Fruit fly (Drosophila melanogaster) whole organism, adult: ENCODE results near the gene REPTOR-BP.

Experiments used
- CG11617 ChIP-seq: fragments of 200-800 bp; sonication (Bioruptor generic); optimal IDR thresholded peaks from 2 replicates; lab custom pipeline; 2017; ENCODE audit warnings: mild to moderate bottlenecking, missing biosample characterization, missing genetic modification reagents, missing genetic modification characterization
- CG12768 ChIP-seq: fragments of 200-800 bp; sonication (Bioruptor generic); optimal IDR thresholded peaks from 2 replicates; lab custom pipeline; 2017; ENCODE audit warnings: missing biosample characterization, missing genetic modification characterization, mild to moderate bottlenecking, moderate library complexity, missing genetic modification reagents
- CG14711 ChIP-seq: fragments of 200-800 bp; sonication (Bioruptor generic); optimal IDR thresholded peaks from 2 replicates; lab custom pipeline; 2018; ENCODE audit warnings: missing biosample characterization, mild to moderate bottlenecking, missing genetic modification characterization, moderate library complexity
- CG1620 ChIP-seq: fragments of 200-800 bp; sonication (Bioruptor generic); optimal IDR thresholded peaks from 2 replicates; lab custom pipeline; 2016; ENCODE audit warnings: missing biosample characterization, missing genetic modification characterization
- CG33017 ChIP-seq: fragments of 200-800 bp; sonication (Bioruptor generic); optimal IDR thresholded peaks from 2 replicates; lab custom pipeline; 2018; ENCODE audit warnings: missing biosample characterization, mild to moderate bottlenecking, missing genetic modification characterization, moderate library complexity
- CG5204 ChIP-seq: fragments of 200-800 bp; sonication (Bioruptor generic); optimal IDR thresholded peaks from 2 replicates; lab custom pipeline; 2016; ENCODE audit warnings: missing biosample characterization, missing genetic modification characterization
- CG7045 ChIP-seq: fragments of 200-800 bp; sonication (Bioruptor generic); optimal IDR thresholded peaks from 2 replicates; lab custom pipeline; 2017; ENCODE audit warnings: missing biosample characterization, mild to moderate bottlenecking, missing genetic modification characterization
- CG7101 ChIP-seq: fragments of 200-800 bp; sonication (Bioruptor generic); optimal IDR thresholded peaks from 2 replicates; lab custom pipeline; 2018; ENCODE audit warnings: missing biosample characterization, mild to moderate bottlenecking, missing genetic modification characterization, moderate library complexity
- Clk ChIP-seq: fragments of 200-800 bp; sonication (Bioruptor generic); optimal IDR thresholded peaks from 2 replicates; lab custom pipeline; 2017; ENCODE audit warnings: missing biosample characterization, missing genetic modification characterization
- Crg-1 ChIP-seq: fragments of 200-800 bp; sonication (Bioruptor generic); optimal IDR thresholded peaks from 2 replicates; lab custom pipeline; 2016; ENCODE audit warnings: missing biosample characterization, missing genetic modification characterization
- Hr96 ChIP-seq: fragments of 200-800 bp; sonication (Bioruptor generic); optimal IDR thresholded peaks from 2 replicates; lab custom pipeline; 2016; ENCODE audit warnings: missing biosample characterization, missing genetic modification characterization
- Mnt ChIP-seq: fragments of 200-800 bp; sonication (Bioruptor generic); optimal IDR thresholded peaks from 2 replicates; lab custom pipeline; 2016; ENCODE audit warnings: missing biosample characterization, mild to moderate bottlenecking, missing genetic modification characterization
- bab1 ChIP-seq: fragments of 200-800 bp; sonication (Bioruptor generic); optimal IDR thresholded peaks from 3 replicates; lab custom pipeline; 2019; ENCODE audit warnings: missing biosample characterization, mild to moderate bottlenecking, missing genetic modification characterization, moderate library complexity
- cic ChIP-seq: fragments of 200-800 bp; sonication (Bioruptor generic); optimal IDR thresholded peaks from 2 replicates; lab custom pipeline; 2017; ENCODE audit warnings: missing biosample characterization, mild to moderate bottlenecking, missing genetic modification characterization, moderate library complexity
- cnc ChIP-seq, 2 experiments: fragments of >200 bp; optimal IDR thresholded peaks; 2 replicates each; lab custom pipeline; 2017
- kay ChIP-seq: fragments of 200-800 bp; sonication (Bioruptor generic); peaks from one replicate; lab custom pipeline; 2016; ENCODE audit warnings: missing biosample characterization, missing genetic modification characterization, borderline replicate concordance
- ovo ChIP-seq: fragments of 200-800 bp; sonication (Bioruptor generic); optimal IDR thresholded peaks from 2 replicates; lab custom pipeline; 2016; ENCODE audit warnings: missing biosample characterization, missing genetic modification characterization
- pad ChIP-seq: fragments of 200-800 bp; sonication (Bioruptor generic); optimal IDR thresholded peaks from 3 replicates; lab custom pipeline; 2017; ENCODE audit warnings: missing biosample characterization, missing genetic modification characterization, mild to moderate bottlenecking, moderate library complexity, missing genetic modification reagents
- tj ChIP-seq: fragments of 200-800 bp; sonication (Bioruptor generic); optimal IDR thresholded peaks from 3 replicates; lab custom pipeline; 2017; ENCODE audit warnings: missing biosample characterization, mild to moderate bottlenecking, missing genetic modification characterization, moderate library complexity
- toe ChIP-seq: fragments of 200-800 bp; sonication (Bioruptor generic); optimal IDR thresholded peaks from 2 replicates; lab custom pipeline; 2016; ENCODE audit warnings: missing biosample characterization, missing genetic modification characterization

The REPTOR-BP gene

dm6 chr2L:10303786-10304185, 39.9 kb downstream of the REPTOR-BP start, which contains the start of gene nmd:
nmd (minus strand) TSS chr2L:10303947.
- TF ChIP-seq Clk (no peak), Hr96 (no peak), CG7045 (GFP tag; lab: Kevin White, UChicago) (no peak), ovo (GFP tag; lab: Kevin White, UChicago) (no peak), kay (peak; percentile 67), pad (no peak), Crg-1 (GFP tag; lab: Kevin White, UChicago) (no peak), CG7101 (tag; lab: Kevin White, UChicago) (no peak), CG11617 (no peak), Mnt (GFP tag; lab: Kevin White, UChicago) (peak; percentile 79), CG14711 (peak; percentile 28), CG12768 (GFP tag; lab: Kevin White, UChicago) (no peak), CG1620 (GFP tag; lab: Kevin White, UChicago) (no peak), toe (no peak), cnc (optimal IDR thresholded peaks at IDR 0.05; lab: Kevin White, UChicago) (no peak), bab1 (peak; percentile 61), CG5204 (GFP tag; lab: Kevin White, UChicago) (no peak), CG33017 (tag; lab: Kevin White, UChicago) (peak; percentile 12), tj (no peak), cic (GFP tag; lab: Kevin White, UChicago) (no peak)

- TF ChIP-seq kay (peak; percentile 64), tj (no peak)
These were observed 41.7 kb downstream of the REPTOR-BP start for dm6 chr2L:10305538-10306147.

- peak; percentile 77 for TF ChIP-seq CG14711
- TF ChIP-seq Mnt (GFP tag; lab: Kevin White, UChicago) = peak; percentile 58
- no peak for TF ChIP-seq toe
- TF ChIP-seq CG7045 (GFP tag; lab: Kevin White, UChicago) = peak; percentile 64
- peak; percentile 69 for TF ChIP-seq CG12768 (GFP tag; lab: Kevin White, UChicago)
- TF ChIP-seq Clk = peak; percentile 23
- TF ChIP-seq Hr96 = no peak
- peak; percentile 81 for TF ChIP-seq CG7101 (tag; lab: Kevin White, UChicago)
- TF ChIP-seq Crg-1 (GFP tag; lab: Kevin White, UChicago) = peak; percentile 36
- TF ChIP-seq CG11617 = peak; percentile 59
- TF ChIP-seq CG33017 (tag; lab: Kevin White, UChicago) = peak; percentile 61
- peak; percentile 57 for TF ChIP-seq CG1620 (GFP tag; lab: Kevin White, UChicago)
- peak; percentile 51 for TF ChIP-seq ovo (GFP tag; lab: Kevin White, UChicago)
- no peak for TF ChIP-seq cnc (optimal IDR thresholded peaks at IDR 0.05; lab: Kevin White, UChicago)
- TF ChIP-seq tj = peak; percentile 72
- TF ChIP-seq CG5204 (GFP tag; lab: Kevin White, UChicago) = no peak
- peak; percentile 58 for TF ChIP-seq pad
- TF ChIP-seq kay = peak; percentile 96
- TF ChIP-seq cic (GFP tag; lab: Kevin White, UChicago) = peak; percentile 22
- peak; percentile 91 for TF ChIP-seq bab1
These were observed 42.8 kb downstream of the REPTOR-BP start, which contains the start of the genes CG5390 and CG4968 for dm6 chr2L:10306518-10307260. CG5390 (minus strand) TSS chr2L:10306594. CG4968 (plus strand) TSS chr2L:10306922.

- TF ChIP-seq CG5204 (GFP tag; lab: Kevin White, UChicago) (no peak), cic (GFP tag; lab: Kevin White, UChicago) (peak; percentile 3)
These were observed 46.9 kb downstream of the REPTOR-BP start, which contains the start of gene Cdk5alpha for dm6 chr2L:10310614-10311382. Cdk5alpha (minus strand) TSS chr2L:10310956.

- TF ChIP-seq Mnt (GFP tag; lab: Kevin White, UChicago) (peak; percentile 39), bab1 (peak; percentile 32), pad (no peak)
These were observed 47.9 kb downstream of the REPTOR-BP start for dm6 chr2L:10311822-10312221.

- TF ChIP-seq Hr96 (no peak), CG5204 (GFP tag; lab: Kevin White, UChicago) (no peak), ovo (GFP tag; lab: Kevin White, UChicago) (no peak), CG33017 (tag; lab: Kevin White, UChicago) (no peak), CG7101 (tag; lab: Kevin White, UChicago) (no peak), CG14711 (no peak), CG12768 (GFP tag; lab: Kevin White, UChicago) (no peak), CG11617 (peak; percentile 19), toe (no peak), CG7045 (GFP tag; lab: Kevin White, UChicago) (no peak), pad (no peak), cnc (optimal IDR thresholded peaks at IDR 0.05; lab: Kevin White, UChicago) (no peak), tj (peak; percentile 5), Clk (no peak), kay (peak; percentile 74), CG1620 (GFP tag; lab: Kevin White, UChicago) (peak; percentile 37), Crg-1 (GFP tag; lab: Kevin White, UChicago) (no peak), Mnt (GFP tag; lab: Kevin White, UChicago) (no peak), cic (GFP tag; lab: Kevin White, UChicago) (no peak), bab1 (no peak)
These were observed 50.6 kb downstream of the REPTOR-BP start, which contains the start of the genes Usp14 and CG4972 for dm6 chr2L:10314327-10315210. Usp14 (minus strand) TSS chr2L:10314396. CG4972 (plus strand) TSS chr2L:10314792.
